Worm (Caenorhabditis elegans): ENCODE results near the gene cox-14.

DNA sequence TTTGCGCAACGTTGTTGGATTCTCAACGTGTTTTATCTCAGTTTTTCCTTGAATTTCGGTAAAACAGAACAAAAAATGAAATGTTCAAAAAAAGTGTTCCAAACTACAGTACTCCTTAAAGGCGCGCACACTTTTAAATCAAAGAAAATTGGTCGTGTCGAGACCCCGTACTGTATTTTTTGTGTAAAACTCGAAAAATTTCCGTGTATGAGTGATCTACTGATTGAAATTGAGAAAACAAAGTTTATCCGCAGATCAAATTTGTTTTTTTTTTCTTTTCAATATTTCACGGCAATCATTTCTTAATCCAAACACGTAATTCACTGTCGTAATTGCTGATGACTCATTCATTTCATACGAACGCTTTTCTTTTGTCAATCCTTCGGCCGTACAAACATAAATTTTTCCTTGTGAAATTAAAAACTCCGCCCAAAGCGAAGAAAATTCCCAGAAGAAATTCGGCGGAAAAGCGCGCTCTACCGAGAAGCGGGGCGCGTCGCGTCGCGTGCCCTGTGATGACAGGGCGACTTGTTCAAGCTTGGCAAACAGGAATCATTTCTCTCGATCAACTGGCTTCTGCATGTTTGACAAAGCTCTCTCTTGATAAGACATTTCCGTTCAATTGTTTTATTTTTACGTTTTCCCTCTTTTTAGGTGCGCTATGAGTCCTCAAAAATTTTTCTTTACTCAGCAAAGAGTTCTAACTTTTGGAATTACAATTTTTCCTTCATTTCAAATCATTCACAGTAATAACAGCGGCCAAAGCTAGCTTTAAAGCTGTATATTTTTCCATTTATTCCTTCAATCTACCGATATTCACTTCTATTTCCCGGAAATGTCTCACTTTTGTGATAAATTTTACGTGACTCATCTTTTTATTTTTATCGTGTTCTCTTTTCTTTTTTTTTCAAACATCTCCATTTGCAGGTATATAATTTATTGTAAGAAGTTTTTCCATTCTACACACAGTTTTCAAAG lies 15.6 kb upstream of the cox-14 start, which contains the start of gene chc-1:
- no peak for TF ChIP-seq him-1 (tag; optimal IDR thresholded peaks at IDR 0.05)
- TF ChIP-seq W03F9.2 (tag; optimal IDR thresholded peaks at IDR 0.05), result no peak
- TF ChIP-seq dao-5 (tag; optimal IDR thresholded peaks at IDR 0.05), result no peak

Data from whole organism, L4/young adult.